Fruit fly (Drosophila melanogaster): ENCODE measurements around the gene CG7910.
A peak's percentile ranks its signal among the peaks of the same experiment; 100 is the strongest.

Gene CG7910

DNA sequence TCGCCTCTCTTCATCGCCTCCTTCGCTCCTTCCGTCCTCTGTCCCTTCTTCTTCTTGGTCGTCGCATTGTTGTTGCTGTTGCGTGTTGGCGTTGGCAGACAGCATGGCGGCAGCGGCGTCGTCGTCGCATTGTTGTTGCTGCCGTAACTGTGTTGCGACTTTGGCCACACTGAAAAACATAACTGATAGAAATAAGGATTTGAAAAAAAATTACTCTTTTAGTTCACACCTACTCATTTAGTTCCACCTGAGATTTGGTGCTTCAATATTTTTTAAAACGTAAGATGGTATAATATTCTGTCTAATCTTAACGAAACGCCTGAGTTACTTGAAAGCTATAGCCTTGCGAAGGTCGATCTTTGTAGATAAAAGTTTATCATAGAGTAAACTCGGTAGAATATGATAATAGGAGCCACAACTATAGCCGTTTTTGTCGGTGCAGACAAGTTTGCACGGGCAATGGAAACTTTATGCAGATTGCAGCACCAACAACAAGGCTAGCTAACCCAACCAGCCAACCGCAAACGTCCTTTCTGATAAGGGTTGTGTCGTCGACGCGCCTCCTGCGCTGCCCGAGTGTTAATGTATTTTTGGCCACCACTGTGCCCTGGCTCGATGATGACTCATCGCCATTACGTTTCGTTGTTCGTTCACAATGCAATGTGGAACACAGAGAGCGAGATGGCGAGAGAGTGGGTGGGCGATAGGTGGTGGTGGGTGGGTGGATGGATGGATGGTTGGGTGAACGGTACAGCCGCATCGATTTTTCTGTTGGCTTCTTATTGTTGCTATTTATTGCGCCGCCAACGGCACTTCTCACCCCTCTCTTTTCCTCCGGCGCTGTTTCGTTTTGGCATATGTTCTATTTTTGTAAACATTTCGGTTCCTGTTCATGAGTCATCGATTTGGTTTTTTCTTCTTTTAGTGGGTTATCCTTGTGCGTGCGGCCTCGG is 26.1 kb downstream of the CG7910 start (continued):
- TF ChIP-seq insv (GFP tag; optimal IDR thresholded peaks at IDR 0.05) (no peak), CG11723 (GFP tag; optimal IDR thresholded peaks at IDR 0.05) (peak; percentile 60), hb (GFP tag; IDR thresholded peaks at IDR 0.05; ENCODE audit: partially characterized antibody) (no peak), CG14860 (GFP tag; IDR thresholded peaks at IDR 0.05; ENCODE audit: partially characterized antibody) (no peak), CG9727 (GFP tag; optimal IDR thresholded peaks at IDR 0.05) (peak; percentile 87), CG2129 (GFP tag; IDR thresholded peaks at IDR 0.05; ENCODE audit: partially characterized antibody) (no peak), CG3163 (GFP tag; optimal IDR thresholded peaks at IDR 0.05) (peak; percentile 22), abd-A (tag; optimal IDR thresholded peaks at IDR 0.05) (peak; percentile 92), CG12942 (GFP tag; optimal IDR thresholded peaks at IDR 0.05) (peak; percentile 53), CG8765 (GFP tag; IDR thresholded peaks at IDR 0.05) (no peak), dpn (GFP tag; optimal IDR thresholded peaks at IDR 0.05) (peak; percentile 77 to 82), B-H1 (GFP tag; IDR thresholded peaks at IDR 0.05) (no peak; the same call in 2 of the 3 replicates), tx (GFP tag; optimal IDR thresholded peaks at IDR 0.05) (peak; percentile 74), CG10565 (GFP tag; optimal IDR thresholded peaks at IDR 0.05) (no peak), CG2116 (GFP tag; optimal IDR thresholded peaks at IDR 0.05) (peak; percentile 51), Hr78 (GFP tag; optimal IDR thresholded peaks at IDR 0.05) (peak in 1 of 2 experiments; percentile 53), Doc2 (GFP tag; IDR thresholded peaks at IDR 0.05) (no peak), ind (GFP tag; optimal IDR thresholded peaks at IDR 0.05) (peak; percentile 73), Meics (GFP tag; optimal IDR thresholded peaks at IDR 0.05) (peak; percentile 86)

DNA sequence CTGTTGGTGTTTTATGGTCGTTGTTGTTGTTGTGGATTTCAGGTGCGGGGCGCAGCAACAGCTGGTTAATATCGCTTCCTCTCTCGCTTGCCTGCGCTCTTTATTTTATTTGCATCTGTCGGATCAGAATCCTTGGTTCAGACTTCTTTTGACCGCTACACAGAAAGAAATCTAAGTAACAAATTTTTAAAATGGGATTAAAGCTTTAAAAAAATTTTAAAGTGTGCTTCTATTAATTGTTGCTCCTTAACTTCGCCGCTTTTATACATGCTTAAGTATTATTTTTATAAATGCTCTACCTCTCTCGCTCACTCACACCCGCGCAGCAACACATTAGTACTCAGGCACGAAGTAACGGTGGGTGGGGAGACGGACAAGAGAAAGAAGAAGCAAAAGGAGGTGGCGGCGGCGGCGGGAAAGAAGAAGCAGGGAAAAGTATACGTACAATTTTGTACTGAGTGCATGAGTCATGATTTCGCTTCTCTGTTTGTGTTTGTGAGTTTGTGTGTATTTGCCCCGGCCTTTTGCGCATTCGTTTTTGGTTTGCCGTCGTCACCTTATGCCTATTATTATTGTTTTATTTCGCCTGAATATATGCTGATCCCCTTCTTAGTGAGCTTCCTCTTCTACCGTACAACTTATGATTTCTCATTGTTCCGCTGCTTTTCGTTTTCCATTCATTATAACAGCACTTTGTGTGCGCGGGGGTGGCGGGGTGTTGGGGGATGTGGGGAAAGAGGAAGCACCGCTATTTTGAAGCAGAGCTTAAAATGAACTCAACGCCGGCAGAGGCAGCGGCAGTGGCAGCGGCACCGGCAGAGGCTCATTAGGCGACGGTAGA is 27.0 kb downstream of the CG7910 start:
- TF ChIP-seq ash1 (GFP tag; optimal IDR thresholded peaks at IDR 0.05), result no peak
- peak; percentile 82 for TF ChIP-seq Sox102F (GFP tag; optimal IDR thresholded peaks at IDR 0.05)
- peak; percentile 83 for TF ChIP-seq chn (GFP tag; optimal IDR thresholded peaks at IDR 0.05)
- peak; percentile 59 for TF ChIP-seq CG4854 (GFP tag; optimal IDR thresholded peaks at IDR 0.05)
- peak; percentile 73 for TF ChIP-seq CG17568 (GFP tag; optimal IDR thresholded peaks at IDR 0.05)
- TF ChIP-seq CG34422 (GFP tag; IDR thresholded peaks at IDR 0.05), result peak; percentile 81
- TF ChIP-seq HmgZ (tag; optimal IDR thresholded peaks at IDR 0.05), result peak; percentile 41
- peak; percentile 45 for TF ChIP-seq CG3065 (GFP tag; optimal IDR thresholded peaks at IDR 0.05)
- TF ChIP-seq trem (tag; optimal IDR thresholded peaks at IDR 0.05), result peak; percentile 78
- TF ChIP-seq CG4404 (GFP tag; IDR thresholded peaks at IDR 0.05), result peak; percentile 57
- TF ChIP-seq Hand (GFP tag; optimal IDR thresholded peaks at IDR 0.05), result peak; percentile 85
- peak; percentile 77 for TF ChIP-seq jumu (GFP tag; optimal IDR thresholded peaks at IDR 0.05)
- TF ChIP-seq CG4820 (GFP tag; optimal IDR thresholded peaks at IDR 0.05), result peak; percentile 73
- TF ChIP-seq psq (GFP tag; optimal IDR thresholded peaks at IDR 0.05), result peak; percentile 66
- TF ChIP-seq CG13424 (tag; optimal IDR thresholded peaks at IDR 0.05), result peak; percentile 78
- TF ChIP-seq fd64A (GFP tag; optimal IDR thresholded peaks at IDR 0.05), result peak; percentile 64
- TF ChIP-seq CG11085 (GFP tag; IDR thresholded peaks at IDR 0.05), result peak; percentile 55; the same call in 1 of the 2 replicates
- no peak for TF ChIP-seq Hr39 (optimal IDR thresholded peaks at IDR 0.05)
- no peak for TF ChIP-seq vnd (GFP tag; IDR thresholded peaks at IDR 0.05; ENCODE audit: partially characterized antibody)
- TF ChIP-seq CG16863 (GFP tag; optimal IDR thresholded peaks at IDR 0.05), result peak; percentile 73
- peak; percentile 77 for TF ChIP-seq shn (GFP tag; optimal IDR thresholded peaks at IDR 0.05)
- TF ChIP-seq Deaf1 (tag; optimal IDR thresholded peaks at IDR 0.05), result peak; percentile 65
- peak; percentile 16 for TF ChIP-seq kah (GFP tag; optimal IDR thresholded peaks at IDR 0.05)
- TF ChIP-seq jing (GFP tag; optimal IDR thresholded peaks at IDR 0.05), result peak; percentile 42
- peak; percentile 86 for TF ChIP-seq CG15269 (tag; optimal IDR thresholded peaks at IDR 0.05)
- TF ChIP-seq CG17328 (GFP tag; IDR thresholded peaks at IDR 0.05), result peak; percentile 85
- TF ChIP-seq tx (GFP tag; optimal IDR thresholded peaks at IDR 0.05), result peak; percentile 66
- TF ChIP-seq CG3726 (GFP tag; IDR thresholded peaks at IDR 0.05), result 0 out of 3 replicates have a peak, but pooled peaks have one; percentile 58
